Worm (Caenorhabditis elegans): Measurements from ENCODE around the gene usp-33.

The usp-33 gene

DNA sequence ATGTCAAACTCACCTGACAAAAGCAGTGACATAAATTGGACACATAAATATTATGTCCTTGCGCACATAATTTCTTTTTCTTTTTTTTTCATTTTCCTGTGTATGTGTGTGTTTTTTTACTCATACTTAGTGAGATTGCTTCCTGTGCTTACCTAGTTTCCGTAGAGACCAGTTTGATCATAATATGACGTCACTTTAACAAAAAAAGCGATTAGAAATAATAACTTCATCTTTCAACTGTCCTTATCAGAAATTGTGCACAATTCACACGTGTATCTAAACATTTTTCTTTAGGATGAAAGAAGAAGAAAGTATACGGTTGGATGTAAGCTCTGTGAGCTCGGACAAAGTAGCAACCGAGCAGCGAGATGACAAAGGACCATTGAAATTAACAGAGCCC lies 30.9 kb downstream of the usp-33 start:
- TF ChIP-seq scrt-1 (GFP tag; IDR thresholded peaks at IDR 0.05) (no peak), ceh-13 (GFP tag; optimal IDR thresholded peaks at IDR 0.05) (no peak), B0310.2 (tag; optimal IDR thresholded peaks at IDR 0.05) (no peak), pes-1 (GFP tag; IDR thresholded peaks at IDR 0.05) (no peak), tra-4 (tag; optimal IDR thresholded peaks at IDR 0.05) (no peak), sea-1 (GFP tag; conservative IDR thresholded peaks at IDR 0.05) (no peak), ceh-36 (tag; optimal IDR thresholded peaks at IDR 0.05) (no peak), hmg-4 (GFP tag; optimal IDR thresholded peaks at IDR 0.05) (no peak), hnd-1 (tag; optimal IDR thresholded peaks at IDR 0.05) (no peak), hmbx-1 (tag; optimal IDR thresholded peaks at IDR 0.05) (no peak), aly-1 (tag; optimal IDR thresholded peaks at IDR 0.05) (no peak), F13C5.2 (tag; optimal IDR thresholded peaks at IDR 0.05) (no peak), ama-1 (optimal IDR thresholded peaks at IDR 0.05) (no peak), ets-7 (tag; optimal IDR thresholded peaks at IDR 0.05) (no peak), tbx-11 (GFP tag; IDR thresholded peaks at IDR 0.05) (no peak), tbx-37 (GFP tag; conservative IDR thresholded peaks at IDR 0.05) (no peak), flt-1 (GFP tag; IDR thresholded peaks at IDR 0.05) (no peak)

- TF ChIP-seq B0310.2 (tag; optimal IDR thresholded peaks at IDR 0.05) (no peak), ets-7 (tag; optimal IDR thresholded peaks at IDR 0.05) (no peak), scrt-1 (GFP tag; IDR thresholded peaks at IDR 0.05) (no peak), ceh-13 (GFP tag; optimal IDR thresholded peaks at IDR 0.05) (no peak), ama-1 (optimal IDR thresholded peaks at IDR 0.05) (no peak), pes-1 (GFP tag; IDR thresholded peaks at IDR 0.05) (no peak), tbx-11 (GFP tag; IDR thresholded peaks at IDR 0.05) (no peak), tbx-37 (GFP tag; conservative IDR thresholded peaks at IDR 0.05) (no peak), aly-1 (tag; optimal IDR thresholded peaks at IDR 0.05) (no peak), ceh-36 (tag; optimal IDR thresholded peaks at IDR 0.05) (no peak)
These were observed 35.1 kb downstream of the usp-33 start for ce11 chrX:15626119-15626850.

ce11 chrX:15627814-15628213 lies 36.6 kb downstream of the usp-33 start:
- TF ChIP-seq hmbx-1 (tag; optimal IDR thresholded peaks at IDR 0.05) = no peak
- TF ChIP-seq ceh-13 (GFP tag; optimal IDR thresholded peaks at IDR 0.05) = no peak
- TF ChIP-seq hnd-1 (tag; optimal IDR thresholded peaks at IDR 0.05) = no peak
- TF ChIP-seq sea-1 (GFP tag; conservative IDR thresholded peaks at IDR 0.05) = no peak
- no peak for TF ChIP-seq F13C5.2 (tag; optimal IDR thresholded peaks at IDR 0.05)
- no peak for TF ChIP-seq scrt-1 (GFP tag; IDR thresholded peaks at IDR 0.05)
- no peak for TF ChIP-seq ceh-36 (tag; optimal IDR thresholded peaks at IDR 0.05)
- TF ChIP-seq B0310.2 (tag; optimal IDR thresholded peaks at IDR 0.05) = no peak
- TF ChIP-seq tbx-37 (GFP tag; conservative IDR thresholded peaks at IDR 0.05) = no peak
- no peak for TF ChIP-seq tra-4 (tag; optimal IDR thresholded peaks at IDR 0.05)
- TF ChIP-seq aly-1 (tag; optimal IDR thresholded peaks at IDR 0.05) = no peak
- no peak for TF ChIP-seq pes-1 (GFP tag; IDR thresholded peaks at IDR 0.05)
- TF ChIP-seq ets-7 (tag; optimal IDR thresholded peaks at IDR 0.05) = no peak
- no peak for TF ChIP-seq tbx-11 (GFP tag; IDR thresholded peaks at IDR 0.05)
- TF ChIP-seq hmg-4 (GFP tag; optimal IDR thresholded peaks at IDR 0.05) = no peak

DNA sequence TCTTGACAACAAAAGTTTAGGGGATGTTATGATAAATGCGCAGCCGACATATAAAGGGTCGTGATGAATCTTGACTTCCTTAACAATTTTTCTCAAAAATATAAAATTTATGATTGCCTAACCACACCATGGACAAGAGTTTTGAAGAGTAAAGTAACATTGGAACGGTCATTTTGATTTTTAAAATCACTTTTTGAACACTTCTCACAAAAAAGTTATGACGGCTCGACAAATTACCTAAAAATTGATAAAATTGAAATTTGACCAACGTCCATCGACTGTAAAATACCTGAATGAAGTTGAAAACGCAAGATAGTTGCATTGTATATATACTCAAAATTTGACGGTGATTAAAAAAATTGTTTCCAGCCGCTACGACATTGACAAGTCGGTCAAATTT lies 37.8 kb downstream of the usp-33 start:
- TF ChIP-seq aly-1 (tag; optimal IDR thresholded peaks at IDR 0.05) (no peak), sea-1 (GFP tag; conservative IDR thresholded peaks at IDR 0.05) (no peak), flt-1 (GFP tag; IDR thresholded peaks at IDR 0.05) (no peak), F13C5.2 (tag; optimal IDR thresholded peaks at IDR 0.05) (no peak), ceh-13 (GFP tag; optimal IDR thresholded peaks at IDR 0.05) (no peak), ama-1 (optimal IDR thresholded peaks at IDR 0.05) (no peak), hmbx-1 (tag; optimal IDR thresholded peaks at IDR 0.05) (no peak), scrt-1 (GFP tag; IDR thresholded peaks at IDR 0.05) (no peak), hmg-4 (GFP tag; optimal IDR thresholded peaks at IDR 0.05) (no peak), pes-1 (GFP tag; IDR thresholded peaks at IDR 0.05) (no peak), tbx-11 (GFP tag; IDR thresholded peaks at IDR 0.05) (no peak), ets-7 (tag; optimal IDR thresholded peaks at IDR 0.05) (no peak), ceh-36 (tag; optimal IDR thresholded peaks at IDR 0.05) (no peak), B0310.2 (tag; optimal IDR thresholded peaks at IDR 0.05) (no peak), tbx-37 (GFP tag; conservative IDR thresholded peaks at IDR 0.05) (no peak), tra-4 (tag; optimal IDR thresholded peaks at IDR 0.05) (no peak), hnd-1 (tag; optimal IDR thresholded peaks at IDR 0.05) (no peak)

ce11 chrX:15629615-15630014 lies 38.4 kb downstream of the usp-33 start:
- TF ChIP-seq tra-4 (tag; optimal IDR thresholded peaks at IDR 0.05) (no peak), hmbx-1 (tag; optimal IDR thresholded peaks at IDR 0.05) (no peak), ceh-13 (GFP tag; optimal IDR thresholded peaks at IDR 0.05) (no peak), flt-1 (GFP tag; IDR thresholded peaks at IDR 0.05) (no peak), hnd-1 (tag; optimal IDR thresholded peaks at IDR 0.05) (no peak), scrt-1 (GFP tag; IDR thresholded peaks at IDR 0.05) (no peak), ama-1 (optimal IDR thresholded peaks at IDR 0.05) (no peak), tbx-11 (GFP tag; IDR thresholded peaks at IDR 0.05) (no peak), sea-1 (GFP tag; conservative IDR thresholded peaks at IDR 0.05) (no peak), B0310.2 (tag; optimal IDR thresholded peaks at IDR 0.05) (no peak), ets-7 (tag; optimal IDR thresholded peaks at IDR 0.05) (no peak), hmg-4 (GFP tag; optimal IDR thresholded peaks at IDR 0.05) (no peak), tbx-37 (GFP tag; conservative IDR thresholded peaks at IDR 0.05) (no peak), F13C5.2 (tag; optimal IDR thresholded peaks at IDR 0.05) (no peak), aly-1 (tag; optimal IDR thresholded peaks at IDR 0.05) (no peak), ceh-36 (tag; optimal IDR thresholded peaks at IDR 0.05) (no peak), pes-1 (GFP tag; IDR thresholded peaks at IDR 0.05) (no peak)

- TF ChIP-seq sea-1 (GFP tag; conservative IDR thresholded peaks at IDR 0.05) (no peak), aly-1 (tag; optimal IDR thresholded peaks at IDR 0.05) (no peak), tbx-11 (GFP tag; IDR thresholded peaks at IDR 0.05) (no peak), pes-1 (GFP tag; IDR thresholded peaks at IDR 0.05) (no peak), hmg-4 (GFP tag; optimal IDR thresholded peaks at IDR 0.05) (no peak), tra-4 (tag; optimal IDR thresholded peaks at IDR 0.05) (no peak), tbx-37 (GFP tag; conservative IDR thresholded peaks at IDR 0.05) (no peak), hnd-1 (tag; optimal IDR thresholded peaks at IDR 0.05) (no peak), F13C5.2 (tag; optimal IDR thresholded peaks at IDR 0.05) (no peak), ceh-36 (tag; optimal IDR thresholded peaks at IDR 0.05) (no peak), flt-1 (GFP tag; IDR thresholded peaks at IDR 0.05) (no peak), ama-1 (optimal IDR thresholded peaks at IDR 0.05) (no peak), scrt-1 (GFP tag; IDR thresholded peaks at IDR 0.05) (no peak), hmbx-1 (tag; optimal IDR thresholded peaks at IDR 0.05) (no peak), ceh-13 (GFP tag; optimal IDR thresholded peaks at IDR 0.05) (no peak), B0310.2 (tag; optimal IDR thresholded peaks at IDR 0.05) (no peak), ets-7 (tag; optimal IDR thresholded peaks at IDR 0.05) (no peak)
These were observed 39.2 kb downstream of the usp-33 start, which contains the start of gene K09E9.4 for ce11 chrX:15630340-15630739. Gene K09E9.4, minus strand, starts transcription at chrX:15630440.

Measured in whole organism, early embryonic.